Fruit fly (Drosophila melanogaster): Measurements from ENCODE around the gene Nrt.

dm6 chr3L:16772755-16773523 is 7.1 kb downstream of the Nrt start:
- TF ChIP-seq CG9948 (tag; optimal IDR thresholded peaks at IDR 0.05) = no peak
- no peak for TF ChIP-seq CG34367 (tag; optimal IDR thresholded peaks at IDR 0.05)
- TF ChIP-seq EcR (GFP tag; optimal IDR thresholded peaks at IDR 0.05) = no peak
- TF ChIP-seq D1 (tag; optimal IDR thresholded peaks at IDR 0.05) = no peak
- no peak for TF ChIP-seq CG10348 (GFP tag; IDR thresholded peaks at IDR 0.05)
- no peak for TF ChIP-seq Snoo (tag; optimal IDR thresholded peaks at IDR 0.05)
- TF ChIP-seq CG14655 (GFP tag; optimal IDR thresholded peaks at IDR 0.05) = no peak
- TF ChIP-seq CG4496 (GFP tag; IDR thresholded peaks at IDR 0.05) = no peak
- TF ChIP-seq Pif1A (GFP tag; optimal IDR thresholded peaks at IDR 0.05) = no peak
- TF ChIP-seq CG32121 (GFP tag; IDR thresholded peaks at IDR 0.05) = no peak
- no peak for TF ChIP-seq rn (GFP tag; IDR thresholded peaks at IDR 0.05)
